Worm (Caenorhabditis elegans) whole organism, L2 larva: Measurements from ENCODE around the gene acox-3.

ENCODE experiments used
- aly-2 ChIP-seq: fragments of 150-350 bp; optimal IDR thresholded peaks from 2 replicates; lab custom pipeline; 2014; ENCODE audit warnings: missing biosample characterization, missing genetic modification characterization
- egl-27 ChIP-seq: sonication (generic microtip); optimal IDR thresholded peaks from 3 replicates; lab custom pipeline; 2017; ENCODE audit warnings: missing biosample characterization, missing genetic modification reagents, missing genetic modification characterization
- lsy-2 ChIP-seq, 2 experiments: fragments of 150-350 bp in 1 of 2; sonication (generic microtip) in 1 of 2; optimal IDR thresholded peaks; 2 replicates each; lab custom pipeline; 2014 to 2017; ENCODE audit warnings: missing biosample characterization in 2 of 2, missing genetic modification characterization in 2 of 2
- nhr-129 ChIP-seq: fragments of 150-350 bp; optimal IDR thresholded peaks from 2 replicates; lab custom pipeline; 2014; ENCODE audit warnings: missing biosample characterization, missing genetic modification characterization
- nhr-6 ChIP-seq: fragments of 150-350 bp; optimal IDR thresholded peaks from 2 replicates; lab custom pipeline; 2014; ENCODE audit warnings: missing biosample characterization, missing genetic modification characterization
- snpc-4 ChIP-seq: fragments of 150-350 bp; optimal IDR thresholded peaks from 2 replicates; lab custom pipeline; 2014; ENCODE audit warnings: missing biosample characterization, missing genetic modification characterization
- unc-39 ChIP-seq: fragments of 150-350 bp; optimal IDR thresholded peaks from 2 replicates; lab custom pipeline; 2014; ENCODE audit warnings: missing biosample characterization, missing genetic modification characterization

ce11 chrIV:6217066-6217465 is 31.2 kb downstream of the acox-3 start, which contains the start of gene C49A9.9:
- TF ChIP-seq lsy-2 (tag; optimal IDR thresholded peaks at IDR 0.05; lab: Kevin White, UChicago) = no peak
- TF ChIP-seq aly-2 (tag; lab: Kevin White, UChicago) = no peak
- no peak for TF ChIP-seq unc-39 (tag; lab: Kevin White, UChicago)
- TF ChIP-seq nhr-6 (tag; lab: Kevin White, UChicago) = no peak
- no peak for TF ChIP-seq nhr-129 (tag; lab: Kevin White, UChicago)
- no peak for TF ChIP-seq snpc-4 (tag; lab: Kevin White, UChicago)
- no peak for TF ChIP-seq egl-27 (tag; lab: Kevin White, UChicago)
